Fruit fly (Drosophila melanogaster): Measurements from ENCODE around the gene CG31730.

The CG31730 gene

DNA sequence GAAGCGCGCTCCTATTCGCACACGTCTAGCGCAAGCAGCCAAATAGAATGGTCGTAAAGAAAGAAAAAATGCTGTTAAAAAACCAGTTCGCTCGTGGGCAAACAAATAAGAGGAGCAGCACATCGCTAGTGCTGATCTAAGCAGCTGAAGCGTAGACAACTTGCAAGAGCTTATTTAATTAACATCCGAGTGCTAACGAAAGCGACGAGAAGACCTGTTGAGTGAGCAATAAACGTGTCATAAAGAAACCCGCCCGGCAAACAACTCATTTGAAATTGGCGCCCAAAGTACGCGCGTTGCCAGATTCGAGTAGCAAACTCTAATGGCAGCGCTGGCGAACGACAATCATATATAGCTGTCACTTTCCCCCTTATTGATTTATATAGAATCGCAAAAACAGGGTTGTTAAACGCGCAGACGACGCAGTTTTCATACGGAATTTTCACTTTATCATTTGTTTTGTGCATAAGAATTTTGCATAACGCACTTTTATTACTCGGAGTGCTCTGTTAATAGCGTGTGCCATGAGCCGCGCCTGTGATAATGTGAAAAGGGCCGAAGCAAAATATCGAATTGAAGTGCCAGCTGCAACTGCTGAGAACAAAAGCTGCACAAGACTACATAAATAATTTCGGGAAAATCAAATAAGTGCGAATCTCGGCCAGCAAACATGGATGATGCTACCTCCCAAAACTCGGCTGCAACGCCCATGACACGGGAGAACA lies 36.6 kb upstream of the CG31730 start (continued):
- TF ChIP-seq CG3281 (GFP tag; optimal IDR thresholded peaks at IDR 0.05), result peak; percentile 100
- peak; percentile 97 for TF ChIP-seq onecut (GFP tag; IDR thresholded peaks at IDR 0.05)
- no peak for TF ChIP-seq CG1647 (GFP tag; optimal IDR thresholded peaks at IDR 0.05)
- peak; percentile 4 for TF ChIP-seq nau (GFP tag; optimal IDR thresholded peaks at IDR 0.05)
- TF ChIP-seq slbo (GFP tag; IDR thresholded peaks at IDR 0.05), result no peak
- no peak for TF ChIP-seq CG11504 (tag; optimal IDR thresholded peaks at IDR 0.05)
- TF ChIP-seq CG42726 (GFP tag; IDR thresholded peaks at IDR 0.05; ENCODE audit: partially characterized antibody), result 0 out of 2 replicates have a peak, but pooled peaks have one; percentile 42
- TF ChIP-seq NFAT (GFP tag; IDR thresholded peaks at IDR 0.05), result no peak
- no peak for TF ChIP-seq Hr3 (GFP tag; optimal IDR thresholded peaks at IDR 0.05)
- TF ChIP-seq cwo (GFP tag; optimal IDR thresholded peaks at IDR 0.05), result no peak
- TF ChIP-seq CG10267 (tag; optimal IDR thresholded peaks at IDR 0.05), result peak; percentile 65
- no peak for TF ChIP-seq chn (GFP tag; optimal IDR thresholded peaks at IDR 0.05)
- TF ChIP-seq Optix (GFP tag; IDR thresholded peaks at IDR 0.05), result no peak
- no peak for TF ChIP-seq CG10147 (GFP tag; optimal IDR thresholded peaks at IDR 0.05)
- TF ChIP-seq Lpt (GFP tag; optimal IDR thresholded peaks at IDR 0.05), result no peak
- peak; percentile 76 for TF ChIP-seq CG2199 (GFP tag; IDR thresholded peaks at IDR 0.05)
- peak; percentile 27 for TF ChIP-seq CG9797 (GFP tag; optimal IDR thresholded peaks at IDR 0.05)
- TF ChIP-seq kay (GFP tag; optimal IDR thresholded peaks at IDR 0.05), result peak; percentile 21
- TF ChIP-seq CG2678 (tag; optimal IDR thresholded peaks at IDR 0.05), result no peak
- no peak for TF ChIP-seq CG3995 (GFP tag; optimal IDR thresholded peaks at IDR 0.05)
- no peak for TF ChIP-seq HLH3B (GFP tag; IDR thresholded peaks at IDR 0.05)
- TF ChIP-seq stc (GFP tag; IDR thresholded peaks at IDR 0.05), result no peak
- TF ChIP-seq CG18619 (GFP tag; optimal IDR thresholded peaks at IDR 0.05), result no peak
- no peak for TF ChIP-seq hbn (GFP tag; IDR thresholded peaks at IDR 0.05; ENCODE audit: partially characterized antibody)
- TF ChIP-seq CG1603 (tag; optimal IDR thresholded peaks at IDR 0.05), result no peak
- no peak for TF ChIP-seq CG10366 (GFP tag; IDR thresholded peaks at IDR 0.05)
- 0 out of 2 replicates have a peak, but pooled peaks have one; percentile 22 for TF ChIP-seq unc-4 (GFP tag; IDR thresholded peaks at IDR 0.05; ENCODE audit: partially characterized antibody)
- TF ChIP-seq CG11093 (GFP tag; IDR thresholded peaks at IDR 0.05), result no peak
- no peak for TF ChIP-seq unpg (GFP tag; optimal IDR thresholded peaks at IDR 0.05)
- TF ChIP-seq tll (GFP tag; optimal IDR thresholded peaks at IDR 0.05), result no peak
- TF ChIP-seq Dll (GFP tag; IDR thresholded peaks at IDR 0.05; ENCODE audit: partially characterized antibody), result peak; percentile 39; the same call in 1 of the 4 replicates
- no peak for TF ChIP-seq CG8281 (tag; optimal IDR thresholded peaks at IDR 0.05)
- TF ChIP-seq B-H1 (GFP tag; IDR thresholded peaks at IDR 0.05), result no peak
- TF ChIP-seq Vsx1 (GFP tag; optimal IDR thresholded peaks at IDR 0.05), result no peak
- no peak for TF ChIP-seq CG6654 (GFP tag; optimal IDR thresholded peaks at IDR 0.05)
- no peak for TF ChIP-seq CG10959 (GFP tag; IDR thresholded peaks at IDR 0.05)
- no peak for TF ChIP-seq CG1792 (GFP tag; optimal IDR thresholded peaks at IDR 0.05)
- TF ChIP-seq CG17802 (tag; optimal IDR thresholded peaks at IDR 0.05), result no peak
- TF ChIP-seq CG4617 (GFP tag; optimal IDR thresholded peaks at IDR 0.05; ENCODE audit: borderline replicate concordance), result peak; percentile 89
- no peak for TF ChIP-seq CG1233 (GFP tag; optimal IDR thresholded peaks at IDR 0.05)
- TF ChIP-seq amos (GFP tag; IDR thresholded peaks at IDR 0.05; ENCODE audit: partially characterized antibody), result peak; percentile 60; the same call in 1 of the 2 replicates
- TF ChIP-seq Hand (GFP tag; optimal IDR thresholded peaks at IDR 0.05), result no peak
- TF ChIP-seq jumu (GFP tag; optimal IDR thresholded peaks at IDR 0.05), result no peak
- 0 out of 3 replicates have a peak, but pooled peaks have one; percentile 38 for TF ChIP-seq CG16813 (GFP tag; IDR thresholded peaks at IDR 0.05; ENCODE audit: partially characterized antibody)
- TF ChIP-seq p53 (GFP tag; optimal IDR thresholded peaks at IDR 0.05), result no peak
- TF ChIP-seq hkb (optimal IDR thresholded peaks at IDR 0.05), result peak; percentile 40
- TF ChIP-seq hkb (GFP tag; IDR thresholded peaks at IDR 0.05), result no peak
- peak; percentile 22 for TF ChIP-seq Fer1 (GFP tag; optimal IDR thresholded peaks at IDR 0.05)
- TF ChIP-seq nmo (GFP tag; optimal IDR thresholded peaks at IDR 0.05), result peak; percentile 70

All from whole organism, embryonic.